Worm (Caenorhabditis elegans) whole organism, L1 larva: ENCODE data around the gene R11G10.3.

ENCODE experiments used
- aha-1 ChIP-seq: fragments of 150-350 bp; optimal IDR thresholded peaks from 2 replicates; lab custom pipeline; 2014; ENCODE audit warnings: missing biosample characterization, missing genetic modification characterization
- alr-1 ChIP-seq: fragments of 200-800 bp; sonication (Bioruptor generic); optimal IDR thresholded peaks from 2 replicates; lab custom pipeline; 2018; ENCODE audit warnings: borderline replicate concordance, mild to moderate bottlenecking, missing genetic modification characterization, missing compliant biosample characterization
- ama-1 ChIP-seq: fragments of 150-350 bp; optimal IDR thresholded peaks from 2 replicates; lab custom pipeline; 2014
- ceh-63 ChIP-seq: fragments of 200-800 bp; sonication (Bioruptor generic); optimal IDR thresholded peaks from 2 replicates; lab custom pipeline; 2018; ENCODE audit warnings: mild to moderate bottlenecking, missing genetic modification characterization, missing compliant biosample characterization
- ceh-88 ChIP-seq: fragments of 200-800 bp; sonication (Bioruptor generic); IDR thresholded peaks from 2 replicates; pipeline ENCODE4 v1.3.6; 2022; ENCODE audit warnings: missing genetic modification characterization, missing compliant biosample characterization
- ces-1 ChIP-seq: fragments of 150-350 bp; optimal IDR thresholded peaks from 2 replicates; lab custom pipeline; 2014; ENCODE audit warnings: missing biosample characterization, missing genetic modification reagents, missing genetic modification characterization
- dpl-1 ChIP-seq, 3 experiments: fragments of 150-350 bp in 2 of 3; sonication (generic microtip) in 1 of 3; optimal IDR thresholded peaks; 2 replicates each; lab custom pipeline; 2014 to 2017; ENCODE audit warnings: missing biosample characterization in 3 of 3, missing genetic modification characterization in 3 of 3, missing genetic modification reagents in 3 of 3
- dsc-1 ChIP-seq: sonication (generic microtip); optimal IDR thresholded peaks from 2 replicates; lab custom pipeline; 2016; ENCODE audit warnings: mild to moderate bottlenecking, missing genetic modification characterization, missing compliant biosample characterization
- efl-3 ChIP-seq: fragments of 200-800 bp; sonication (Bioruptor generic); optimal IDR thresholded peaks from 2 replicates; lab custom pipeline; 2018; ENCODE audit warnings: mild to moderate bottlenecking, missing genetic modification characterization, missing compliant biosample characterization
- elt-2 ChIP-seq: sonication (generic microtip); optimal IDR thresholded peaks from 2 replicates; lab custom pipeline; 2016; ENCODE audit warnings: missing genetic modification characterization, mild to moderate bottlenecking, inconsistent platforms, missing compliant biosample characterization, missing genetic modification reagents
- ets-5 ChIP-seq: fragments of 200-800 bp; sonication (Bioruptor generic); IDR thresholded peaks from 2 replicates; pipeline ENCODE4 v1.3.6; 2022; ENCODE audit warnings: missing genetic modification characterization, missing compliant biosample characterization
- fkh-10 ChIP-seq: sonication (generic microtip); optimal IDR thresholded peaks from 2 replicates; lab custom pipeline; 2017; ENCODE audit warnings: missing biosample characterization, missing genetic modification reagents, missing genetic modification characterization
- fkh-8 ChIP-seq: sonication (generic microtip); optimal IDR thresholded peaks from 2 replicates; lab custom pipeline; 2016; ENCODE audit warnings: mild to moderate bottlenecking, missing genetic modification characterization, missing compliant biosample characterization
- hlh-17 ChIP-seq: fragments of 200-800 bp; sonication (Bioruptor generic); optimal IDR thresholded peaks from 2 replicates; lab custom pipeline; 2018; ENCODE audit warnings: missing genetic modification characterization, mild to moderate bottlenecking, missing compliant biosample characterization, moderate library complexity, borderline replicate concordance
- hlh-4 ChIP-seq: sonication (generic microtip); optimal IDR thresholded peaks from 2 replicates; lab custom pipeline; 2016; ENCODE audit warnings: mild to moderate bottlenecking, missing genetic modification characterization, missing compliant biosample characterization
- hpl-2 ChIP-seq: fragments of 150-350 bp; optimal IDR thresholded peaks from 2 replicates; lab custom pipeline; 2014; ENCODE audit warnings: missing biosample characterization, missing genetic modification reagents, missing genetic modification characterization
- irx-1 ChIP-seq: sonication (generic microtip); optimal IDR thresholded peaks from 2 replicates; lab custom pipeline; 2016; ENCODE audit warnings: missing genetic modification characterization, missing compliant biosample characterization
- jun-1 ChIP-seq: fragments of 150-350 bp; optimal IDR thresholded peaks from 2 replicates; lab custom pipeline; 2014; ENCODE audit warnings: missing biosample characterization, missing genetic modification reagents, missing genetic modification characterization
- lin-35 ChIP-seq, 2 experiments: fragments of 150-350 bp; optimal IDR thresholded peaks; 2 replicates each; lab custom pipeline; 2014; ENCODE audit warnings: missing biosample characterization in 2 of 2, missing genetic modification characterization in 2 of 2, missing genetic modification reagents in 2 of 2
- lin-39 ChIP-seq: fragments of 150-350 bp; optimal IDR thresholded peaks from 2 replicates; lab custom pipeline; 2014; ENCODE audit warnings: missing biosample characterization, missing genetic modification reagents, missing genetic modification characterization
- lir-3 ChIP-seq: sonication (generic microtip); optimal IDR thresholded peaks from 2 replicates; lab custom pipeline; 2016; ENCODE audit warnings: mild to moderate bottlenecking, missing genetic modification characterization, moderate library complexity, missing compliant biosample characterization; ENCODE audit not compliant: poor library complexity
- mab-9 ChIP-seq: fragments of 200-800 bp; sonication (Bioruptor generic); IDR thresholded peaks from 2 replicates; pipeline ENCODE4 v1.3.6; 2022; ENCODE audit warnings: missing genetic modification reagents, missing genetic modification characterization, missing compliant biosample characterization
- mdl-1 ChIP-seq, 2 experiments: fragments of 150-350 bp; optimal IDR thresholded peaks; 2 replicates each; lab custom pipeline; 2014 to 2017; ENCODE audit warnings: missing biosample characterization in 2 of 2, missing genetic modification characterization in 2 of 2, inconsistent platforms in 1 of 2
- mep-1 ChIP-seq: fragments of 150-350 bp; optimal IDR thresholded peaks from 2 replicates; lab custom pipeline; 2014; ENCODE audit warnings: missing biosample characterization, missing genetic modification characterization
- nhr-11 ChIP-seq: fragments of 150-350 bp; optimal IDR thresholded peaks from 2 replicates; lab custom pipeline; 2014; ENCODE audit warnings: missing biosample characterization, missing genetic modification characterization
- nhr-20 ChIP-seq: sonication (generic microtip); optimal IDR thresholded peaks from 2 replicates; lab custom pipeline; 2016; ENCODE audit warnings: mild to moderate bottlenecking, missing genetic modification characterization, missing compliant biosample characterization
- nhr-28 ChIP-seq: fragments of 150-350 bp; optimal IDR thresholded peaks from 2 replicates; lab custom pipeline; 2014; ENCODE audit warnings: missing biosample characterization, missing genetic modification characterization
- nhr-47 ChIP-seq: sonication (generic microtip); optimal IDR thresholded peaks from 2 replicates; lab custom pipeline; 2016; ENCODE audit warnings: mild to moderate bottlenecking, missing genetic modification characterization, moderate library complexity, missing compliant biosample characterization
- nhr-77 ChIP-seq: fragments of 150-350 bp; optimal IDR thresholded peaks from 2 replicates; lab custom pipeline; 2014; ENCODE audit warnings: missing biosample characterization, missing genetic modification characterization
- nhr-85 ChIP-seq: sonication (generic microtip); peaks from one replicate; lab custom pipeline; 2016; ENCODE audit warnings: missing genetic modification characterization, inconsistent platforms, missing compliant biosample characterization
- nhr-90 ChIP-seq: sonication (generic microtip); optimal IDR thresholded peaks from 2 replicates; lab custom pipeline; 2016; ENCODE audit warnings: mild to moderate bottlenecking, missing genetic modification characterization, missing compliant biosample characterization; ENCODE audit not compliant: poor library complexity
- pag-3 ChIP-seq: sonication (generic microtip); optimal IDR thresholded peaks from 2 replicates; lab custom pipeline; 2017; ENCODE audit warnings: missing genetic modification characterization, mild to moderate bottlenecking, missing compliant biosample characterization, antibody characterized with exemption, borderline replicate concordance; ENCODE audit not compliant: insufficient read depth
- rnt-1 ChIP-seq: sonication (generic microtip); optimal IDR thresholded peaks from 2 replicates; lab custom pipeline; 2016; ENCODE audit warnings: mild to moderate bottlenecking, missing genetic modification characterization, moderate library complexity, missing compliant biosample characterization
- snu-23 ChIP-seq: sonication (generic microtip); optimal IDR thresholded peaks from 2 replicates; lab custom pipeline; 2016; ENCODE audit warnings: missing genetic modification characterization, missing compliant biosample characterization
- sox-4 ChIP-seq: sonication (generic microtip); optimal IDR thresholded peaks from 2 replicates; lab custom pipeline; 2016; ENCODE audit warnings: missing genetic modification characterization, missing compliant biosample characterization
- tlp-1 ChIP-seq: fragments of 150-350 bp; optimal IDR thresholded peaks from 2 replicates; lab custom pipeline; 2014; ENCODE audit warnings: missing biosample characterization, missing genetic modification characterization
- unc-130 ChIP-seq: fragments of 150-350 bp; optimal IDR thresholded peaks from 2 replicates; lab custom pipeline; 2017; ENCODE audit warnings: missing biosample characterization, missing genetic modification characterization, inconsistent platforms
- unc-86 ChIP-seq: sonication (generic microtip); optimal IDR thresholded peaks from 2 replicates; lab custom pipeline; 2016; ENCODE audit warnings: missing genetic modification characterization, missing compliant biosample characterization
- xbp-1 ChIP-seq: sonication (generic microtip); optimal IDR thresholded peaks from 2 replicates; lab custom pipeline; 2016; ENCODE audit warnings: missing genetic modification characterization, missing compliant biosample characterization
- zip-4 ChIP-seq: fragments of 200-800 bp; sonication (Bioruptor generic); optimal IDR thresholded peaks from 2 replicates; lab custom pipeline; 2018; ENCODE audit warnings: mild to moderate bottlenecking, missing genetic modification characterization, moderate library complexity, missing compliant biosample characterization
- ztf-4 ChIP-seq: fragments of 150-350 bp; optimal IDR thresholded peaks from 2 replicates; lab custom pipeline; 2014; ENCODE audit warnings: missing biosample characterization, missing genetic modification characterization

R11G10.3 gene

DNA sequence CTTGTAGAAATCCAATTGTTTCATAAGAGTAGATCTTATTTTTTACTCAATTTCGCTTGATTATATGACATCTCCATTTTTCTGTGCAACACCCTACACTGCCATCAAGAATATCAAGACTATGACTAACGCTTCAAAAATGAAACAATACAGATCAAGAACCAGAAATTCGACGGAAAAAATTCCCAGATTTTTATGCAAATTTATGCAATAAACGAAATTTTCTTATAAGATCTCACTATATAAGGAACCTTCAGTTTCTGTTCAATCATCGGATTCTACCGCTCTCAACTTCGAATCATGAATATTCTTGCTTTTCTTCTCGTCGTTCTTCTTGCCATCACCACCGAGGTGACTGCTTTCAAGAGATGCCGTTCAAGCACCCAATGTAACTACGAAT, 17.0 kb upstream of the R11G10.3 start, which contains the start of gene R11G10.4:
Gene R11G10.4, plus strand, starts transcription at position 301 of the 400 bp plus-strand sequence.
- TF ChIP-seq hpl-2 (GFP tag; lab: Kevin White, UChicago), result no peak
- no peak for TF ChIP-seq mab-9 (GFP tag; lab: Robert Waterston, UW)

DNA sequence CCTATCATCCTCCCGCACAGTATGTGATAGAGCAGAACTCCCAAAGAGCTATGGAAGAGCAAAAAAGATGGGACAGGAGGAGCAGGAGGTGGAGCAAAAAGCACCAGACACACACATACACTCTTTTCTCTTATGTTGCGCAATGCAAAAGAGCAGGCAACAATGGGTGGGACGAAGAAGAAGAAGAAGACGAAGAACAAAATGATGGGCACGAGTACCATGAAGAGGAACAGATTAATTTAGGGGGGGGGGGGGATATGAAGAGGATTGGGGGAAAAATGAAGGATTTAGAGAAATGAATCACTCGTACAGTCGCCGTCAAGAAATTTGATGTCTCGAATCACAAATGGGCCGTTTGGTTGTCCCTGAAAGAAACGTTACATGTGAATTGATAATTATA, 11.7 kb upstream of the R11G10.3 start, which contains the start of gene avr-15:
Gene avr-15, minus strand, starts transcription at position 101 of the 400 bp plus-strand sequence.
- TF ChIP-seq nhr-11 (tag; lab: Kevin White, UChicago), result no peak
- no peak for TF ChIP-seq lin-39 (tag; lab: Kevin White, UChicago)
- TF ChIP-seq ceh-63 (GFP tag; lab: Kevin White, UChicago), result no peak
- TF ChIP-seq hlh-17 (GFP tag; lab: Kevin White, UChicago), result no peak
- no peak for TF ChIP-seq dpl-1 (GFP tag; optimal IDR thresholded peaks at IDR 0.05; lab: Kevin White, UChicago)
- no peak for TF ChIP-seq snu-23 (GFP tag; lab: Kevin White, UChicago)
- TF ChIP-seq ceh-88 (GFP tag; lab: Robert Waterston, UW), result no peak
- no peak for TF ChIP-seq fkh-10 (GFP tag; lab: Kevin White, UChicago)
- TF ChIP-seq sox-4 (tag; lab: Kevin White, UChicago), result no peak
- no peak for TF ChIP-seq unc-130 (tag; lab: Kevin White, UChicago)
- TF ChIP-seq nhr-20 (tag; lab: Kevin White, UChicago), result no peak
- no peak for TF ChIP-seq nhr-47 (tag; lab: Kevin White, UChicago)
- TF ChIP-seq mdl-1 (tag; optimal IDR thresholded peaks at IDR 0.05; lab: Kevin White, UChicago), result no peak
- TF ChIP-seq alr-1, result no peak
- TF ChIP-seq lin-35 (GFP tag; optimal IDR thresholded peaks at IDR 0.05; lab: Kevin White, UChicago), result no peak
- no peak for TF ChIP-seq ztf-4
- TF ChIP-seq ces-1, result no peak

DNA sequence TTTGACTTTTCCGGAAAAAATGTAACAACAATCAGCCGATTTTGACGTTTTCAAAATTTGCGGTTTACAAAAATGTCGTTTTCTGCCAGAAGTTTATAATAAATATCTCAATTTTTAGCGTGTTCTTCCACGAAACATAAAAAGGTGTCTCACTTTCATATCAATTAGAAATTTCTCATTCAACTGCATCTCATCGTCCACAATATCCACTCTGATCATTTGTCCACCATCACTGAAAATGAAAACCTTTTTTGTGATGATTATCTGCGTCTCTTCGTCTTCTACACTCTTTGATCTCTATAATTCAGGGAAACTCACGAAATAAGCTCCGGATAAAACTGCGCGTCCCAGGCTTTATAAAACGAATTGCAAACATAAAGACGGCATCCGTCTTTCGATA, 10.8 kb upstream of the R11G10.3 start:
- no peak for TF ChIP-seq mab-9 (GFP tag; lab: Robert Waterston, UW)
- no peak for TF ChIP-seq elt-2
- no peak for TF ChIP-seq hlh-4 (tag; lab: Kevin White, UChicago)
- no peak for TF ChIP-seq nhr-85
- no peak for TF ChIP-seq sox-4 (tag; lab: Kevin White, UChicago)
- no peak for TF ChIP-seq ama-1 (lab: Kevin White, UChicago)
- no peak for TF ChIP-seq mep-1
- no peak for TF ChIP-seq aha-1
- TF ChIP-seq lin-35 (GFP tag; optimal IDR thresholded peaks at IDR 0.05; lab: Kevin White, UChicago), result no peak

DNA sequence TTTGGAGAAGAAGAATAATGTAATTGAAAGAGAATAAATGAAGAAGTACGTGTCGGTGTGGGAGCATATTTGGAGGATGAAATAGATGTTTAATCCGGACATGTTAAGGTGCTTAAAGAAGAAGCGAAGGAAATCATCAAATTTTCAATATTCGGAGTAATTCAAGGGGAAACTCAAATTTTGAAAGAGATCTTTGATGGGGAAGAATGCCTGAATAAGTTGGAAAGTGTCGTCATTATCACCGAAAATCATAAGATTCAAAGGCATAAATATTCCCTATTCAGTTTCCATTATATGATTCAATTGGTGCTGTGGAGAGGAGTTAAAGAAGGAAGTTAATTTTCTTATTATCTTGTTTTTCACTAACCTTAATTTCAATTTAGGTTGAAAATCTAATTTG, 8.2 kb upstream of the R11G10.3 start, which contains the start of gene semi-1:
Gene semi-1, minus strand, starts transcription at position 101 of the 400 bp plus-strand sequence.
- TF ChIP-seq unc-86 (tag; lab: Kevin White, UChicago) (no peak), xbp-1 (no peak), pag-3 (tag; lab: Kevin White, UChicago) (no peak)
- TF ChIP-seq, all 84 proteins: peak for 0

DNA sequence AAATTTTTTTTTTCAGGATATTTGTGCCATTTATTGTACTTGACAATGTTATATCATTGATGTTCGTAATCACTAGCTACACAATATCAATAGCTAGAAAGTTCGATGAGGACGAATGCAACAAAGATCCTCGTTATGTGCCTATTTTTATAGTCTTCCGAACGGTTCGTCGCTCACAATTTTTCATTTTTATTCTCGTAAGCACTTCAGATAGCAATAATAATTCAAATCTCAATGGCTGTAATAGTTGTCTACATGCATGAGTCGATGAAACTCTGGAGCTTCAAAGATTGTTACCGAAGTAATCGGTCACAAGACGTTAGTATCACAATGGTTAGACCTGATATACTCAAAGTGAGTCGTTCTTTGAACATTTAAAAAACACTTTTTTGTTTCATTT, 5.9 kb downstream of the R11G10.3 start:
- peak; percentile 54 for TF ChIP-seq ama-1 (lab: Kevin White, UChicago)
- peak in 1 of 2 experiments; percentile 42 for TF ChIP-seq lin-35 (GFP tag; optimal IDR thresholded peaks at IDR 0.05; lab: Kevin White, UChicago)
- TF ChIP-seq nhr-90 (tag; lab: Kevin White, UChicago), result peak; percentile 4
- no peak for TF ChIP-seq zip-4 (GFP tag; lab: Kevin White, UChicago)
- peak; percentile 45 for TF ChIP-seq elt-2
- TF ChIP-seq, all 84 proteins: peak for 4

DNA sequence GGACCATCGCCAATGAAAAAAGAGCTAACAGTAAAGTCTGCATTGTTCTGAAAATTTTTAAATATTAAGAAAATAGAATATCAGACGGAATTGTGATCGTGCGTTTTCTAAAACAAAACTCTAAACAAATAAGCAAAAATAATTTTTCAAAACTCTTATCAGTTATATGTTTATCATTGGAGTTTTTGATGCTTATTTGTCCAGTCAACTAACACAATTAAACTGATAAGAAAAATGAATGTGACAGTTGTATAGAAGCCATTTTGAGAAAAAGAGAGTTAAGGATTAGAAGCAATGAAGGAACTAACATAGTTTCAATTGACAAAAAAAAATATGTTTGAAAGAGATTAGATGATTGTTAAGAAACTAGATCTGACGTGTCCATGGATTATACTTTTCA, 7.4 kb downstream of the R11G10.3 start, which contains the start of gene ttr-44:
Gene ttr-44, minus strand, starts transcription at position 47 of the 400 bp plus-strand sequence.
- peak; percentile 77 for TF ChIP-seq elt-2
- TF ChIP-seq jun-1, result no peak
- TF ChIP-seq fkh-8 (tag; lab: Kevin White, UChicago), result no peak
- no peak for TF ChIP-seq mab-9 (GFP tag; lab: Robert Waterston, UW)
- TF ChIP-seq efl-3 (GFP tag; lab: Kevin White, UChicago), result no peak
- peak in 1 of 2 experiments; percentile 5 for TF ChIP-seq lin-35 (GFP tag; optimal IDR thresholded peaks at IDR 0.05; lab: Kevin White, UChicago)
- TF ChIP-seq nhr-77 (tag; lab: Kevin White, UChicago), result no peak
- TF ChIP-seq sox-4 (tag; lab: Kevin White, UChicago), result no peak
- TF ChIP-seq lir-3 (tag; lab: Kevin White, UChicago), result no peak
- TF ChIP-seq nhr-28 (tag; lab: Kevin White, UChicago), result no peak
- no peak for TF ChIP-seq dsc-1
- TF ChIP-seq fkh-10 (GFP tag; lab: Kevin White, UChicago), result no peak
- TF ChIP-seq rnt-1, result no peak
- peak; percentile 34 for TF ChIP-seq tlp-1 (tag; lab: Kevin White, UChicago)
- TF ChIP-seq xbp-1, result no peak
- TF ChIP-seq mdl-1 (tag; optimal IDR thresholded peaks at IDR 0.05; lab: Kevin White, UChicago), result no peak
- no peak for TF ChIP-seq ama-1 (lab: Kevin White, UChicago)
- no peak for TF ChIP-seq ceh-63 (GFP tag; lab: Kevin White, UChicago)
- TF ChIP-seq ets-5 (GFP tag; lab: Robert Waterston, UW), result no peak
- no peak for TF ChIP-seq irx-1 (tag; lab: Kevin White, UChicago)
